Fruit fly (Drosophila melanogaster) whole organism, embryonic: Measurements from ENCODE around the gene yellow-g2.

Experiments
- Antp ChIP-seq: fragments of 200-800 bp; sonication (Bioruptor generic); optimal IDR thresholded peaks from 3 replicates; lab custom pipeline; 2016; ENCODE audit warnings: missing biosample characterization, missing genetic modification characterization
- CG10654 ChIP-seq: fragments of 200-800 bp; sonication (Bioruptor generic); optimal IDR thresholded peaks from 2 replicates; lab custom pipeline; 2016; ENCODE audit warnings: missing biosample characterization, missing genetic modification characterization
- CG12942 ChIP-seq: fragments of 200-800 bp; sonication (Bioruptor generic); optimal IDR thresholded peaks from 3 replicates; lab custom pipeline; 2016; ENCODE audit warnings: missing biosample characterization, missing genetic modification characterization
- CG15269 ChIP-seq: fragments of 200-800 bp; sonication (Bioruptor generic); optimal IDR thresholded peaks from 2 replicates; lab custom pipeline; 2018; ENCODE audit warnings: missing biosample characterization, mild to moderate bottlenecking, missing genetic modification characterization, moderate library complexity
- CG15479 ChIP-seq: fragments of 200-800 bp; sonication (Bioruptor generic); optimal IDR thresholded peaks from 3 replicates; lab custom pipeline; 2019; ENCODE audit warnings: missing biosample characterization, mild to moderate bottlenecking, missing genetic modification characterization, moderate library complexity
- CG31365 ChIP-seq: fragments of 200-800 bp; sonication (Bioruptor generic); optimal IDR thresholded peaks from 2 replicates; lab custom pipeline; 2018; ENCODE audit warnings: missing biosample characterization, mild to moderate bottlenecking, missing genetic modification characterization
- CG43689 ChIP-seq: fragments of 200-800 bp; sonication (Bioruptor generic); IDR thresholded peaks from 2 replicates; pipeline ENCODE4 v1.3.6; 2022; ENCODE audit warnings: missing biosample characterization, missing genetic modification characterization
- CG7786 ChIP-seq: fragments of 200-800 bp; sonication (Bioruptor generic); optimal IDR thresholded peaks from 2 replicates; lab custom pipeline; 2016; ENCODE audit warnings: missing biosample characterization, missing genetic modification characterization
- CTCF ChIP-seq: fragments of 200-800 bp; sonication (Bioruptor generic); optimal IDR thresholded peaks from 2 replicates; lab custom pipeline; 2017; ENCODE audit warnings: missing biosample characterization, mild to moderate bottlenecking, missing genetic modification characterization, moderate library complexity
- Deaf1 ChIP-seq: fragments of 200-800 bp; optimal IDR thresholded peaks from 3 replicates; lab custom pipeline; 2019; ENCODE audit warnings: missing biosample characterization, mild to moderate bottlenecking, missing genetic modification characterization, moderate library complexity
- Dfd ChIP-seq, 2 experiments: fragments of >200 bp; optimal IDR thresholded peaks; 2 replicates each; lab custom pipeline; 2017; ENCODE audit warnings: missing biosample characterization in 2 of 2, missing genetic modification characterization in 2 of 2
- Doc3 ChIP-seq: fragments of 200-800 bp; sonication (Bioruptor generic); IDR thresholded peaks from 3 replicates; pipeline ENCODE4 v1.3.6; 2022; ENCODE audit warnings: missing biosample characterization, missing genetic modification characterization; ENCODE audit not compliant: partially characterized antibody
- Drgx ChIP-seq: fragments of 200-800 bp; sonication (Bioruptor generic); IDR thresholded peaks from 2 replicates; pipeline ENCODE4 v1.3.6; 2022; ENCODE audit warnings: missing biosample characterization, missing genetic modification characterization
- E2f1 ChIP-seq: fragments of 200-800 bp; sonication (Bioruptor generic); IDR thresholded peaks from 2 replicates; pipeline ENCODE4 v1.3.6; 2022; ENCODE audit warnings: missing biosample characterization, missing genetic modification characterization
- HLH4C ChIP-seq: fragments of 200-800 bp; sonication (Bioruptor generic); IDR thresholded peaks from 3 replicates; pipeline ENCODE4 v1.3.6; 2022; ENCODE audit warnings: missing biosample characterization, missing genetic modification characterization; ENCODE audit not compliant: partially characterized antibody
- Hr3 ChIP-seq: fragments of 200-800 bp; sonication (Bioruptor generic); optimal IDR thresholded peaks from 3 replicates; lab custom pipeline; 2016; ENCODE audit warnings: missing biosample characterization, missing genetic modification characterization
- Hsf ChIP-seq: fragments of 200-800 bp; sonication (Bioruptor generic); optimal IDR thresholded peaks from 3 replicates; lab custom pipeline; 2016; ENCODE audit warnings: missing biosample characterization, missing genetic modification characterization
- Med ChIP-seq: fragments of 200-800 bp; sonication (Bioruptor generic); peaks from one replicate; lab custom pipeline; 2016; ENCODE audit warnings: missing biosample characterization, missing genetic modification characterization, mild to moderate bottlenecking, inconsistent platforms, moderate library complexity
- Meics ChIP-seq: fragments of 200-800 bp; sonication (Bioruptor generic); optimal IDR thresholded peaks from 2 replicates; lab custom pipeline; 2017; ENCODE audit warnings: missing biosample characterization, mild to moderate bottlenecking, missing genetic modification characterization
- Oaz ChIP-seq: fragments of 200-800 bp; sonication (Bioruptor generic); IDR thresholded peaks from 2 replicates; pipeline ENCODE4 v1.3.6; 2022; ENCODE audit warnings: missing biosample characterization, missing genetic modification characterization
- Rfx ChIP-seq: fragments of 200-800 bp; sonication (Bioruptor generic); IDR thresholded peaks from 2 replicates; pipeline ENCODE4 v1.3.6; 2022; ENCODE audit warnings: missing biosample characterization, missing genetic modification characterization
- Scr ChIP-seq: fragments of 200-800 bp; sonication (Bioruptor generic); IDR thresholded peaks from 2 replicates; pipeline ENCODE4 v1.3.6; 2022; ENCODE audit warnings: missing biosample characterization, missing genetic modification characterization; ENCODE audit not compliant: partially characterized antibody
- Taf1 ChIP-seq: fragments of 200-800 bp; sonication (Bioruptor generic); IDR thresholded peaks from 2 replicates; pipeline ENCODE4 v1.3.6; 2022; ENCODE audit warnings: missing biosample characterization, missing genetic modification characterization
- Trl ChIP-seq, 3 experiments: fragments of >200 bp in 2 of 3; fragments of 200-800 bp in 1 of 3; sonication (Bioruptor generic) in 1 of 3; optimal IDR thresholded peaks; 2 replicates in 1 of 3; 3 replicates in 2 of 3; lab custom pipeline; 2016 to 2017; ENCODE audit warnings: missing biosample characterization in 1 of 3, missing genetic modification characterization in 1 of 3
- ap ChIP-seq: fragments of 200-800 bp; sonication (Bioruptor generic); IDR thresholded peaks from 2 replicates; pipeline ENCODE4 v1.3.6; 2022; ENCODE audit warnings: missing biosample characterization, missing genetic modification characterization
- chinmo ChIP-seq: fragments of 200-800 bp; sonication (Bioruptor generic); IDR thresholded peaks from 4 replicates; pipeline ENCODE4 v1.3.6; 2022; ENCODE audit warnings: missing biosample characterization, missing genetic modification characterization; ENCODE audit not compliant: partially characterized antibody
- ci ChIP-seq: fragments of 200-800 bp; sonication (Bioruptor generic); IDR thresholded peaks from 3 replicates; pipeline ENCODE4 v1.3.6; 2022; ENCODE audit warnings: missing biosample characterization, missing genetic modification characterization
- cwo ChIP-seq: fragments of 200-800 bp; sonication (Bioruptor generic); optimal IDR thresholded peaks from 3 replicates; lab custom pipeline; 2017; ENCODE audit warnings: missing biosample characterization, missing genetic modification characterization, mild to moderate bottlenecking, moderate library complexity, missing genetic modification reagents
- dan ChIP-seq: fragments of 200-800 bp; sonication (Bioruptor generic); IDR thresholded peaks from 2 replicates; pipeline ENCODE4 v1.3.6; 2022; ENCODE audit warnings: missing biosample characterization, missing genetic modification characterization
- esg ChIP-seq: fragments of 200-800 bp; sonication (Bioruptor generic); conservative IDR thresholded peaks from 2 replicates; pipeline ENCODE4 v1.3.6; 2022; ENCODE audit warnings: missing biosample characterization, missing genetic modification characterization
- ewg ChIP-seq: fragments of 200-800 bp; sonication (Bioruptor generic); optimal IDR thresholded peaks from 3 replicates; lab custom pipeline; 2017; ENCODE audit warnings: mild to moderate bottlenecking, missing biosample characterization, missing genetic modification reagents, missing genetic modification characterization
- ftz-f1 ChIP-seq: fragments of 200-800 bp; sonication (Bioruptor generic); optimal IDR thresholded peaks from 2 replicates; lab custom pipeline; 2016; ENCODE audit warnings: missing biosample characterization, missing genetic modification characterization
- grau ChIP-seq: fragments of 200-800 bp; optimal IDR thresholded peaks from 3 replicates; lab custom pipeline; 2019; ENCODE audit warnings: missing biosample characterization, mild to moderate bottlenecking, missing genetic modification characterization, moderate library complexity
- kah ChIP-seq: fragments of 200-800 bp; sonication (Bioruptor generic); optimal IDR thresholded peaks from 2 replicates; lab custom pipeline; 2018; ENCODE audit warnings: missing biosample characterization, mild to moderate bottlenecking, missing genetic modification characterization
- kay ChIP-seq: fragments of 200-800 bp; sonication (Bioruptor generic); optimal IDR thresholded peaks from 2 replicates; lab custom pipeline; 2016; ENCODE audit warnings: missing biosample characterization, missing genetic modification characterization
- klu ChIP-seq: fragments of 200-800 bp; sonication (Bioruptor generic); IDR thresholded peaks from 2 replicates; pipeline ENCODE4 v1.3.6; 2022; ENCODE audit warnings: missing biosample characterization, missing genetic modification characterization
- p53 ChIP-seq: fragments of 200-800 bp; sonication (Bioruptor generic); optimal IDR thresholded peaks from 2 replicates; lab custom pipeline; 2016; ENCODE audit warnings: missing biosample characterization, missing genetic modification characterization
- pita ChIP-seq: fragments of 200-800 bp; sonication (Bioruptor generic); optimal IDR thresholded peaks from 2 replicates; lab custom pipeline; 2017; ENCODE audit warnings: missing biosample characterization, mild to moderate bottlenecking, missing genetic modification characterization
- prd ChIP-seq, 3 experiments: fragments of >200 bp in 2 of 3; fragments of 200-800 bp in 1 of 3; sonication (Bioruptor generic) in 1 of 3; optimal IDR thresholded peaks in 2 of 3; IDR thresholded peaks in 1 of 3; 2 replicates in 2 of 3; 3 replicates in 1 of 3; pipeline versions ENCODE4 v1.3.6 to Lab custom; 2017 to 2022; ENCODE audit warnings: missing biosample characterization in 1 of 3, missing genetic modification characterization in 1 of 3
- pros ChIP-seq: fragments of 200-800 bp; sonication (Bioruptor generic); optimal IDR thresholded peaks from 3 replicates; lab custom pipeline; 2019; ENCODE audit warnings: missing biosample characterization, mild to moderate bottlenecking, missing genetic modification characterization, moderate library complexity
- scrt ChIP-seq: fragments of 200-800 bp; sonication (Bioruptor generic); optimal IDR thresholded peaks from 2 replicates; lab custom pipeline; 2018; ENCODE audit warnings: missing biosample characterization, mild to moderate bottlenecking, missing genetic modification characterization, moderate library complexity
- seq ChIP-seq: fragments of 200-800 bp; sonication (Bioruptor generic); IDR thresholded peaks from 2 replicates; pipeline ENCODE4 v1.3.6; 2022; ENCODE audit warnings: missing biosample characterization, missing genetic modification characterization
- ssp ChIP-seq: fragments of 200-800 bp; sonication (Bioruptor generic); IDR thresholded peaks from 2 replicates; pipeline ENCODE4 v1.3.6; 2022; ENCODE audit warnings: missing biosample characterization, missing genetic modification characterization
- stwl ChIP-seq: fragments of 200-800 bp; sonication (Bioruptor generic); optimal IDR thresholded peaks from 3 replicates; lab custom pipeline; 2018; ENCODE audit warnings: missing biosample characterization, mild to moderate bottlenecking, missing genetic modification characterization, moderate library complexity
- vvl ChIP-seq: fragments of 200-800 bp; sonication (Bioruptor generic); IDR thresholded peaks from 2 replicates; pipeline ENCODE4 v1.3.6; 2022; ENCODE audit warnings: missing biosample characterization, missing genetic modification characterization
- zf30C ChIP-seq: fragments of 200-800 bp; sonication (Bioruptor generic); optimal IDR thresholded peaks from 3 replicates; lab custom pipeline; 2018; ENCODE audit warnings: missing biosample characterization, mild to moderate bottlenecking, missing genetic modification characterization

Gene yellow-g2

DNA sequence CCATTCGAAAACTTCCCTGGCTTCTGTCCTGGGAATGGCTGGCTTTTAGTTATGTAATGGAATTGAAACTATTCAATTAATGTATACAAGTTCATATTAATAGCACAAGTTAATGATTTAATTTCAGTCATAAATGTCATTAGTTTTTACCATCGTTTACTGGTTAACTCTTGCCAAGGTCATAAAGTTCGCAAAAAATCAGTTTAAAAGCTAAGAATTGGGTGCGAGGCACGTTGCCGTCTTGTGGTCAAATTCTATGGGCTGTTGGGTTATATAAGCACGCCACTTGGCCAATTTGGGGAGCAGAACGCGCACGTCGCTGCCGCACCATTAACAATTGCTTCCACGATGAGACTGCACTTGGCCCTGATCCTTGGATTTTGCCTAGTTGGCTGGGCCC, at the start of gene yellow-g2:
yellow-g2 (plus strand) TSS at position 301 of the 400 bp plus-strand sequence.
- TF ChIP-seq kay (GFP tag; lab: Kevin White, UChicago), result no peak
- TF ChIP-seq Scr, result no peak
- no peak for TF ChIP-seq Doc3 (GFP tag; lab: Robert Waterston, UW)
- TF ChIP-seq Taf1 (GFP tag; lab: Robert Waterston, UW), result no peak
- no peak for TF ChIP-seq Oaz
- no peak for TF ChIP-seq ssp (GFP tag; lab: Robert Waterston, UW)
- TF ChIP-seq CG43689, result no peak
- no peak for TF ChIP-seq Meics (GFP tag; lab: Kevin White, UChicago)
- no peak for TF ChIP-seq zf30C (GFP tag; lab: Kevin White, UChicago)
- TF ChIP-seq CG15479 (GFP tag; lab: Kevin White, UChicago), result no peak
- no peak for TF ChIP-seq cwo (GFP tag; lab: Kevin White, UChicago)
- TF ChIP-seq ap, result no peak
- TF ChIP-seq CG12942, result no peak

DNA sequence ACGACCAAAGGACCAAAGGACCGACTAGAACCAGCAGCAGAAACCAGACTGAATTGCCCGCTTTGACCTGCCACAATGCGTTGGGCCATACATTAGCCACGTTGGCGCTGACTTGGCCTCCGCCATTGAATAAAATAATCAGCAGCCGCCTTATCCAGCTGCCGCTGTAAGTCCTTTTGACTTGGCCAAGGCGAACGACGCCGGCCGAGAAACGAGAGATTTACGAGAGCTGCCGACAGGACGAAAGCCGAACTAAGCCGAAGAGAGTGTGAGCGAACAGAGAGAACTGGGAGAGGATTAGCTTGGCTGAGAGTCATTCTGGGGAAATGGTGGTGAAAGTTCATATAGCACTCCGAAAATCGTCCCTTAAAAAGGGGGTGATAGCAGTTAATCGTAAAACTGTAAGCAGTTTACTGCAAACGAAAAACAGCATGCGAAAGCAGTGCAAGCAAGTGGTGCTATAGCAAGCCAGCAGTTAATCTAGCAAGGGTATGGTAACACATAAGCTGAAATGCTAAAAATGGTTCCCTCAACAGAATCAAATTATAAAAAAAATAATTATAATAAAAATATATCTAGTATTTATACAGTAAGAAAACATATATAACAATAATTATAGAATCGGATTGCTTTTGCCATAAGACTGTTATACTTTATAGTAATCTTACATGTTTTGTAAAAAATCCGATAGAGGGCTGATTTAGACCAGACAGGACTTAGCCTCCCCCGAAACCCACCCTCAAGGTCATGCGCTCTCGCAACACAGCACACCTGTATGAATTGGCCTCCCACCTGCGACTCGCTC, 47.8 kb upstream of the yellow-g2 start:
- peak; percentile 85 for TF ChIP-seq CTCF (GFP tag; lab: Kevin White, UChicago)
- TF ChIP-seq ftz-f1 (GFP tag; lab: Kevin White, UChicago), result peak; percentile 30
- peak; percentile 5 for TF ChIP-seq stwl (tag; lab: Kevin White, UChicago)
- 0 out of 2 replicates have a peak, but pooled peaks have one; percentile 22 for TF ChIP-seq seq (GFP tag; lab: Robert Waterston, UW)
- peak; percentile 97 for TF ChIP-seq Deaf1
- TF ChIP-seq ci (GFP tag; lab: Robert Waterston, UW), result 0 out of 3 replicates have a peak, but pooled peaks have one; percentile 8
- TF ChIP-seq vvl (GFP tag; lab: Robert Waterston, UW), result peak; percentile 7; the same call in 1 of the 2 replicates
- TF ChIP-seq p53 (GFP tag; lab: Kevin White, UChicago), result no peak
- peak; percentile 96 for TF ChIP-seq CG31365 (tag; lab: Kevin White, UChicago)
- TF ChIP-seq E2f1 (GFP tag; lab: Robert Waterston, UW), result no peak
- peak; percentile 32 to 60 for TF ChIP-seq Trl (optimal IDR thresholded peaks at IDR 0.05; lab: Kevin White, UChicago)
- TF ChIP-seq Trl (GFP tag; optimal IDR thresholded peaks at IDR 0.05; lab: Kevin White, UChicago), result no peak
- TF ChIP-seq Hsf (GFP tag; lab: Kevin White, UChicago), result no peak
- no peak for TF ChIP-seq CG10654 (GFP tag; lab: Kevin White, UChicago)
- TF ChIP-seq Med (GFP tag; lab: Kevin White, UChicago), result peak; percentile 33
- TF ChIP-seq esg (GFP tag; lab: Robert Waterston, UW), result no peak
- no peak for TF ChIP-seq Antp (GFP tag; lab: Kevin White, UChicago)
- peak in 1 of 2 experiments; percentile 94 for TF ChIP-seq Dfd (GFP tag; optimal IDR thresholded peaks at IDR 0.05; lab: Kevin White, UChicago)
- no peak for TF ChIP-seq CG7786 (GFP tag; lab: Kevin White, UChicago)
- peak; percentile 17 for TF ChIP-seq pita (GFP tag; lab: Kevin White, UChicago)

DNA sequence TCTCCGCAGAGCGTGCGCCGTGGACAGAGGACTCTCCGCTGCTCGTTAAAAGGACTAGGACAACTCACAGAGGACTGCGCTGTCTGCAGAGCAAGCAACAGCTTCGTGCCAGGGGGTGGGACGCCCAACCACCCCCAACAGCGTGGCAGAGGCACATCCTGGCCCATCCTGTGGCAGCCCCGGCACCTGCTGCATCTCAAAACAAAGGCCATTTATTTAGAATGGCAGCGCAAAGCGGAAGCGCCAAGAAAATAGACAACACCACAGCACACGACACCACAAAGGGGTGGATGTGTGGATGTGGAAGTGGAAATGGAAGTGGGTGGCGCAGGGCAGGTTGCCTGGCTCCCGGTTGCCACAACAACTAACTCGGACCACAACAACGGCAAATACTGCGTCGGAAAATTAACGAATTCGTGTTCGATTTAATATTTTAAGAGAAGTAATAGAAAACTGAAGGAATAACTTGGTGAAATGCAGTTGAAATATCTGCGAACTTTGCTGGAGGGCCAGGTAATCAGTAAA, 47.1 kb upstream of the yellow-g2 start, which contains the start of gene Oseg2:
Oseg2 (plus strand) TSS at position 475 of the 525 bp plus-strand sequence.
- TF ChIP-seq Trl (optimal IDR thresholded peaks at IDR 0.05; lab: Kevin White, UChicago) (peak; percentile 4 to 34), Trl (GFP tag; optimal IDR thresholded peaks at IDR 0.05; lab: Kevin White, UChicago) (no peak), Hr3 (GFP tag; lab: Kevin White, UChicago) (no peak), pros (GFP tag; lab: Kevin White, UChicago) (peak; percentile 56), scrt (GFP tag; lab: Kevin White, UChicago) (peak; percentile 100), Drgx (GFP tag; lab: Robert Waterston, UW) (no peak), chinmo (GFP tag; lab: Robert Waterston, UW) (0 out of 4 replicates have a peak, but pooled peaks have one; percentile 53), Oaz (no peak), klu (GFP tag; lab: Robert Waterston, UW) (0 out of 2 replicates have a peak, but pooled peaks have one; percentile 29), CG15269 (no peak), prd (optimal IDR thresholded peaks at IDR 0.05; lab: Kevin White, UChicago) (no peak), prd (GFP tag; IDR thresholded peaks at IDR 0.05; lab: Robert Waterston, UW) (0 out of 3 replicates have a peak, but pooled peaks have one; percentile 10), Rfx (GFP tag; lab: Robert Waterston, UW) (peak; percentile 17; the same call in 1 of the 2 replicates), HLH4C (0 out of 3 replicates have a peak, but pooled peaks have one; percentile 9), ewg (GFP tag; lab: Kevin White, UChicago) (peak; percentile 99), kah (GFP tag; lab: Kevin White, UChicago) (peak; percentile 37), dan (GFP tag; lab: Robert Waterston, UW) (no peak), grau (tag; lab: Kevin White, UChicago) (no peak)
